Worm (Caenorhabditis elegans): ENCODE data around the gene E01G4.6.
A peak's percentile ranks its signal among the peaks of the same experiment; 100 is the strongest.

Gene E01G4.6

DNA sequence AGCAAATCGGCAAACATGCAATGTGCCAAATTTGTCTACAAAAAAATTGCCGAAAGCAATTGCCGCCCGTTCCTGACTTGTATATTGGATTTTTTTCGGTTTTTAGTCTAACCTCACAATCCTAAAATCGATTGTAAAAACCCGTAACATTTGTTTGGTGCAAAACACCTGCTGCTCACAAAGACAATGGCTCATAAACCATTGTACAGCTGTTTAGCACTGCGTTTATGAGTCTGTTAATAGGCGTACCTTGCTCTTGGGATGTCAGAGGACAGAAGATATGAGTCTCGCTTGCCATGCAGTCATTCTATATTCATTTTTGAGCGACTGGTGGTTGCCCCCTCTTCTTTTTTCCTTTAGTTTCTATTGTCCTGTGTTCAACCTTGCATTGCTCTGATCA is 10.1 kb upstream of the E01G4.6 start, which contains the start of gene E01G4.5:
Gene E01G4.5 (plus strand): TSS at position 301 of the 400 bp plus-strand sequence.
- TF ChIP-seq hmg-4 (GFP tag; optimal IDR thresholded peaks at IDR 0.05) (no peak), ama-1 (optimal IDR thresholded peaks at IDR 0.05) (no peak), F13C5.2 (tag; optimal IDR thresholded peaks at IDR 0.05) (no peak), sea-1 (GFP tag; conservative IDR thresholded peaks at IDR 0.05) (no peak), ets-7 (tag; optimal IDR thresholded peaks at IDR 0.05) (no peak), scrt-1 (GFP tag; IDR thresholded peaks at IDR 0.05) (no peak), hnd-1 (tag; optimal IDR thresholded peaks at IDR 0.05) (no peak), hmbx-1 (tag; optimal IDR thresholded peaks at IDR 0.05) (no peak), tra-4 (tag; optimal IDR thresholded peaks at IDR 0.05) (no peak), tbx-37 (GFP tag; conservative IDR thresholded peaks at IDR 0.05) (no peak), B0310.2 (tag; optimal IDR thresholded peaks at IDR 0.05) (no peak), ceh-36 (tag; optimal IDR thresholded peaks at IDR 0.05) (no peak), flt-1 (GFP tag; IDR thresholded peaks at IDR 0.05) (no peak), tbx-11 (GFP tag; IDR thresholded peaks at IDR 0.05) (no peak), aly-1 (tag; optimal IDR thresholded peaks at IDR 0.05) (no peak), ceh-13 (GFP tag; optimal IDR thresholded peaks at IDR 0.05) (no peak), pes-1 (GFP tag; IDR thresholded peaks at IDR 0.05) (no peak)

DNA sequence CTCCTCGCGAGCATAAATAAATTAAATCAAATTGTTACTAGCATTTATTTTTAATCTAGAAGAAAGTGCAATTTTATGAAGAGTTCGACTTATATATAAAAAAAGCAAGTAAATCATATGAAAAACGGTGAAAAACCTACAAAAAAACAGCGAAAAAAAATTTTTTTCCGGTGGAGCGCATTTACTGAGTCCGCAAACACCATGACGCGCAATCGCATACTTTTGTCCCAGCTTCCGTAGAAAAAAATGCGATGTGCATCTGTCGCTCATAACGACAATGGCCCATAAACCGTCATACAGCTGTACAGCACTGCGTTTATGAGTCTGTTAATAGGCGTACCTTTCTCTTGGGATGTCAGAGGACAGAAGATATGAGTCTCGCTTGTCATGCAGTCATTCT is 5.0 kb upstream of the E01G4.6 start:
- TF ChIP-seq ceh-13 (GFP tag; optimal IDR thresholded peaks at IDR 0.05) (no peak), ceh-36 (tag; optimal IDR thresholded peaks at IDR 0.05) (no peak), tbx-11 (GFP tag; IDR thresholded peaks at IDR 0.05) (no peak), F13C5.2 (tag; optimal IDR thresholded peaks at IDR 0.05) (peak; percentile 3), ets-7 (tag; optimal IDR thresholded peaks at IDR 0.05) (no peak), B0310.2 (tag; optimal IDR thresholded peaks at IDR 0.05) (no peak), hnd-1 (tag; optimal IDR thresholded peaks at IDR 0.05) (no peak)

DNA sequence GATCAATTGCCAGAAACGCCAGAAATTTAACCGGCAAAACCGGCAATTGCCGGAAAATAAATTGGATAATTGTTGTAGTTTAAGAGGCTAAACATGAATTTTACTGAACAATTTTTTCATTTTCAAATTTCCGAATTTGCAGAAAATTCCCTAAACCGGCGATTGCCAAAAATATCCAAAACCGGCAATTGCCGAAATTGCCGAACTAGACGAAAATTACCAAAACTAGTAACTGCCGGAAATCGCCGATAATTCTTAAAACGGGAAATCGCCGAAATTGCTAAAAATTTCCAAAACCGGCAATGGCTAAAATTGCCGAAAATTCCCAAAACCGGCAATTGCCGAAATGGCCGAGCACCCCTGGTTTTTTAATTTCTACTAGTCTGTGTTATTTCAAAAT is 2.8 kb upstream of the E01G4.6 start:
- TF ChIP-seq scrt-1 (GFP tag; IDR thresholded peaks at IDR 0.05) (no peak), aly-1 (tag; optimal IDR thresholded peaks at IDR 0.05) (no peak), B0310.2 (tag; optimal IDR thresholded peaks at IDR 0.05) (no peak), hnd-1 (tag; optimal IDR thresholded peaks at IDR 0.05) (no peak), flt-1 (GFP tag; IDR thresholded peaks at IDR 0.05) (no peak), pes-1 (GFP tag; IDR thresholded peaks at IDR 0.05) (no peak), F13C5.2 (tag; optimal IDR thresholded peaks at IDR 0.05) (no peak), ceh-36 (tag; optimal IDR thresholded peaks at IDR 0.05) (no peak), tbx-11 (GFP tag; IDR thresholded peaks at IDR 0.05) (no peak), hmg-4 (GFP tag; optimal IDR thresholded peaks at IDR 0.05) (no peak), ets-7 (tag; optimal IDR thresholded peaks at IDR 0.05) (no peak), sea-1 (GFP tag; conservative IDR thresholded peaks at IDR 0.05) (no peak), ama-1 (optimal IDR thresholded peaks at IDR 0.05) (no peak)

DNA sequence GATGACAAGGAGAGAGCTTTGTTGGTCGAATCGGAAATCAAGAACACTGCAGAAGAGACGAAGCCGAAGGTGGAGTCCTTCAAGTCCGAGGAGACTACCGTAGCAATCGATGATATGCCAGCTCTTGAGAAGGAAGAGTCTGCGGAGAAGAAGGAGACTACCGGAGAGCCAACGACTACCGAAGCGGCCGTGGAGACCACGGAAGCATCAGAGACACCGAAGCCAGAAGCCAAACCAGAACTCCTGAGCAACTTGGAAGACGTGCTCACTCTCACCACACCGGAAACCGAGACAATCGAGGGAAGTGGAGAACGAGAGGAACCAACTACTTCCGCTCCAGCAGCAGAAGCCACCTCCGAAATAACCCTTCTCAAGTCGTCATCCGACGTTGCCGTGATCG is 1.9 kb downstream of the E01G4.6 start:
- no peak for TF ChIP-seq tbx-11 (GFP tag; IDR thresholded peaks at IDR 0.05)
- TF ChIP-seq ceh-13 (GFP tag; optimal IDR thresholded peaks at IDR 0.05): no peak
- TF ChIP-seq ets-7 (tag; optimal IDR thresholded peaks at IDR 0.05): no peak
- TF ChIP-seq hnd-1 (tag; optimal IDR thresholded peaks at IDR 0.05): no peak
- no peak for TF ChIP-seq tra-4 (tag; optimal IDR thresholded peaks at IDR 0.05)
- TF ChIP-seq F13C5.2 (tag; optimal IDR thresholded peaks at IDR 0.05): no peak
- TF ChIP-seq scrt-1 (GFP tag; IDR thresholded peaks at IDR 0.05): no peak
- no peak for TF ChIP-seq ceh-36 (tag; optimal IDR thresholded peaks at IDR 0.05)
- no peak for TF ChIP-seq B0310.2 (tag; optimal IDR thresholded peaks at IDR 0.05)
- no peak for TF ChIP-seq hmg-4 (GFP tag; optimal IDR thresholded peaks at IDR 0.05)
- TF ChIP-seq ama-1 (optimal IDR thresholded peaks at IDR 0.05): no peak
- TF ChIP-seq tbx-37 (GFP tag; conservative IDR thresholded peaks at IDR 0.05): no peak
- no peak for TF ChIP-seq pes-1 (GFP tag; IDR thresholded peaks at IDR 0.05)
- TF ChIP-seq flt-1 (GFP tag; IDR thresholded peaks at IDR 0.05): no peak
- TF ChIP-seq sea-1 (GFP tag; conservative IDR thresholded peaks at IDR 0.05): no peak
- no peak for TF ChIP-seq hmbx-1 (tag; optimal IDR thresholded peaks at IDR 0.05)

DNA sequence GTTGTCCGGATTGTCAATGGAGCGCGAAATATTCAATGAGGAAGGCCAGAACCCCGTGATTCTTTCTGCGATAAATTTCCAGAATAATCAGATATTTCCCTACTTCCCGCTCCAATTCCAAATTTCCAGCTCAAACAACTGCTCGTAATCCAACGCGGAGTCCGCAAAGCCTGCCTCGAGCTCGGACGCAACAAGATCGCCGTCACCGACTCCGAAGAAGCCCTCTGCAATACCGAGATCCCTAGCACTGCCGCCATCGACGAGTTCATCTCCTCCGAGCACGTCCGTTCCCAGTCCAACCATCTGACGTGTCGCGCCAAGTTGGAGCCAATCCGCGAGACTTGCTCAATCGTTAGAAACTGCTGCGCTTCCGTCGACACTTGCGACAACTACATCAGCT is 2.9 kb downstream of the E01G4.6 start:
- no peak for TF ChIP-seq ceh-13 (GFP tag; optimal IDR thresholded peaks at IDR 0.05)
- no peak for TF ChIP-seq hmbx-1 (tag; optimal IDR thresholded peaks at IDR 0.05)
- TF ChIP-seq aly-1 (tag; optimal IDR thresholded peaks at IDR 0.05): no peak
- no peak for TF ChIP-seq ets-7 (tag; optimal IDR thresholded peaks at IDR 0.05)
- TF ChIP-seq pes-1 (GFP tag; IDR thresholded peaks at IDR 0.05): no peak
- no peak for TF ChIP-seq scrt-1 (GFP tag; IDR thresholded peaks at IDR 0.05)
- TF ChIP-seq hmg-4 (GFP tag; optimal IDR thresholded peaks at IDR 0.05): no peak
- no peak for TF ChIP-seq tbx-37 (GFP tag; conservative IDR thresholded peaks at IDR 0.05)
- TF ChIP-seq F13C5.2 (tag; optimal IDR thresholded peaks at IDR 0.05): no peak
- TF ChIP-seq flt-1 (GFP tag; IDR thresholded peaks at IDR 0.05): no peak
- TF ChIP-seq tra-4 (tag; optimal IDR thresholded peaks at IDR 0.05): no peak
- no peak for TF ChIP-seq sea-1 (GFP tag; conservative IDR thresholded peaks at IDR 0.05)
- no peak for TF ChIP-seq ceh-36 (tag; optimal IDR thresholded peaks at IDR 0.05)
- TF ChIP-seq hnd-1 (tag; optimal IDR thresholded peaks at IDR 0.05): no peak
- TF ChIP-seq tbx-11 (GFP tag; IDR thresholded peaks at IDR 0.05): no peak
- no peak for TF ChIP-seq B0310.2 (tag; optimal IDR thresholded peaks at IDR 0.05)
- no peak for TF ChIP-seq ama-1 (optimal IDR thresholded peaks at IDR 0.05)

DNA sequence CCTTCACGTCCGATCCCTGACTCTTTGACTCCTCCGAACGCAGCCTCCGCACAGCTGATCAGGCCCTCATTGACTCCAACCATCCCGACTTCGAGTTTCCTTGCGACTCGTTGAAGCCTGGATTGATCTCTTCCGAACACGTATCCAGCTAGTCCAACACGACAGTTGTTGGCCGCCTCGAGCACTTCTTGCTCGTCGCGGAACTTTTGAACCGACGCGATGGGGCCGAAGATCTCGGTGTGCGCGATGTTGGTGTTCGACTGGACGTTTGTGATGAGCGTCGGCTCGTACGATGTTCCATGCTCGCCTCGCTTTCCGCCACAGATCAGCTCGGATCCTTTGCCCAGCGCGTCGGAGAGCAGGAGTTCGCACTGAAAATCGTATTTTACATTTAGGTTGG is 5.4 kb downstream of the E01G4.6 start:
- no peak for TF ChIP-seq F13C5.2 (tag; optimal IDR thresholded peaks at IDR 0.05)
- no peak for TF ChIP-seq ceh-36 (tag; optimal IDR thresholded peaks at IDR 0.05)
- TF ChIP-seq hnd-1 (tag; optimal IDR thresholded peaks at IDR 0.05): no peak
- no peak for TF ChIP-seq ama-1 (optimal IDR thresholded peaks at IDR 0.05)
- no peak for TF ChIP-seq tbx-11 (GFP tag; IDR thresholded peaks at IDR 0.05)

DNA sequence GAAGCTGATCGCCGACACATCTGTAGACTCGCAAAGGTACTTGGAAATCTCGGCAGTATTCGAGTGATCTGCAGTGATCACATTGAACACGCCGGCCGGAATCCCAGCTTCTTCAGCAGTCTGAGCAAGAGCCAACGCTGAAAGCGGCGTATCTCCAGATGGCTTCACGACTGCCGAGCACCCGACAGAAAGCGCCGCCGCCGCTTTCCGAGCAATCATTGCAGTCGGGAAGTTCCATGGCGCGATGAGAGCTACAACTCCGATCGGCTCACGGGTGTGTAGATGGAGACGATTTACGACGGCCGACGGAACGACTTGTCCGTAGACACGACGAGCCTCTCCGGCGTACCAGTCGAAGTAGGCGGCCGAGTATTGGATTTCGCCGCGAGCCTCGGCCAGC is 7.7 kb downstream of the E01G4.6 start:
- TF ChIP-seq aly-1 (tag; optimal IDR thresholded peaks at IDR 0.05): peak; percentile 10
- no peak for TF ChIP-seq tbx-37 (GFP tag; conservative IDR thresholded peaks at IDR 0.05)
- TF ChIP-seq flt-1 (GFP tag; IDR thresholded peaks at IDR 0.05): no peak

Data from whole organism, early embryonic.